Worm (Caenorhabditis elegans): ENCODE measurements around the gene Y2H9A.4.
"Not testable (repeated sequence)": the region's sequence is repeated elsewhere in the genome, so short reads cannot be mapped to it uniquely, and the experiment has no call there.

DNA sequence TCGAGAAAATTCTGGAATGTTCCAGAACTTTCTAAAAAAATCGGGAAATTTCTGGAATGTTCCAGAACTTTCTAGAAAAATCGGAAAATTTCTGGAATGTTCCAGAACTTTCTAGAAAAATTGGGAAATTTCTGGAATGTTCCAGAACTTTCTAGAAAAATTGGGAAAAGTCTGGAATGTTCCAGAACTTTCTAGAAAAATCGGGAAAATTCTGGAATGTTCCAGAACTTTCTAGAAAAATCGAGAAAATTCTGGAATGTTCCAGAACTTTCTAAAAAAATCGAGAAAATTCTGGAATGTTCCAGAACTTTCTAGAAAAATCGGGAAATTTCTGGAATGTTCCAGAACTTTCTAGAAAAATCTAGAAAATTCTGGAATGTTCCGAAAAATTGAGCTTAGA is 5.4 kb upstream of the Y2H9A.4 start:
- TF ChIP-seq repo-1 (tag; optimal IDR thresholded peaks at IDR 0.05); tbp1 (GFP tag; optimal IDR thresholded peaks at IDR 0.05); nfya-2 (GFP tag; IDR thresholded peaks at IDR 0.05); nfyb-1 (GFP tag; IDR thresholded peaks at IDR 0.05); atf-7 (tag; optimal IDR thresholded peaks at IDR 0.05); Y56A3A.18 (GFP tag; IDR thresholded peaks at IDR 0.05); snpc-4 (GFP tag; optimal IDR thresholded peaks at IDR 0.05); snpc-4 (tag; optimal IDR thresholded peaks at IDR 0.05); zfh-2 (GFP tag; conservative IDR thresholded peaks at IDR 0.05): not testable (repeated sequence)
